Worm (Caenorhabditis elegans) whole organism, young adult: Measurements from ENCODE around the gene fbxb-71.

Experiments used
- ccch-3 ChIP-seq: fragments of 200-800 bp; sonication (Bioruptor generic); optimal IDR thresholded peaks from 2 replicates; lab custom pipeline; 2018; ENCODE audit warnings: mild to moderate bottlenecking, missing genetic modification characterization, missing compliant biosample characterization
- lir-1 ChIP-seq: fragments of 200-800 bp; sonication (Bioruptor generic); conservative IDR thresholded peaks from 2 replicates; pipeline ENCODE4 v1.3.6; 2022; ENCODE audit warnings: missing genetic modification reagents, missing genetic modification characterization, missing compliant biosample characterization
- nfyb-1 ChIP-seq: fragments of 200-800 bp; sonication (Bioruptor generic); IDR thresholded peaks from 2 replicates; pipeline ENCODE4 v1.3.6; 2022; ENCODE audit warnings: missing genetic modification reagents, missing genetic modification characterization, missing compliant biosample characterization
- nhr-80 ChIP-seq: sonication (generic microtip); optimal IDR thresholded peaks from 2 replicates; lab custom pipeline; 2016; ENCODE audit warnings: missing genetic modification characterization, missing compliant biosample characterization
- pha-4 ChIP-seq: fragments of 150-350 bp; sonication (generic microtip); optimal IDR thresholded peaks from 2 replicates; lab custom pipeline; 2014; ENCODE audit warnings: missing biosample characterization, missing genetic modification reagents, missing genetic modification characterization
- snpc-1.3 ChIP-seq: sonication (generic microtip); optimal IDR thresholded peaks from 2 replicates; lab custom pipeline; 2017; ENCODE audit warnings: missing genetic modification characterization, mild to moderate bottlenecking, missing compliant biosample characterization, antibody characterized with exemption, moderate library complexity, missing genotype, missing genetic modification reagents; ENCODE audit not compliant: insufficient read depth
- unc-130 ChIP-seq: sonication (generic microtip); optimal IDR thresholded peaks from 2 replicates; lab custom pipeline; 2016; ENCODE audit warnings: missing genetic modification reagents, missing genetic modification characterization, missing compliant biosample characterization

- TF ChIP-seq nfyb-1 (GFP tag; lab: Robert Waterston, UW) (no peak), pha-4 (tag; lab: Kevin White, UChicago) (no peak), nhr-80 (tag; lab: Kevin White, UChicago) (no peak), unc-130 (GFP tag; lab: Kevin White, UChicago) (no peak), ccch-3 (no peak), lir-1 (GFP tag; lab: Robert Waterston, UW) (no peak), snpc-1.3 (tag; lab: Kevin White, UChicago) (no peak)
These were observed 34.0 kb upstream of the fbxb-71 start for ce11 chrX:3228701-3229100.
